Worm (Caenorhabditis elegans): ENCODE results near the gene ceh-74.

Gene ceh-74

DNA sequence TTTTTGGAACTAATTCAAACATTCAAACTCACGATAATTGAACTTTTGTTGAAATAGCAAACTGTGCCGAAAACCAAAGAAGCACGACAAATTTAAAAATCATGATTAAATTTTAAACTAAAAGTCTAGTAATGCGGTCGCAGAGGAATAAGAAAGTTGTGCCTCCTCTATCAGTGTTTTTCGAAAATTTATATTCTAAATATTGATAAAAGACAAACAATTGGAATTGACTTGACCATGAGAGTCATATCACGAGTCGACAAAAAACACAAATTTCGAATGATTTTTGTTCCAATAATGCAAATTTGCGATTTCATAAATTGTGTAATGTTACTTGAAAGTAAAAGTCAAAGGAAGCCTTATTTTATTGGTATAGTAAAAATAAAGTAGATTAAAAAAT lies 17.2 kb upstream of the ceh-74 start, which contains the start of gene cest-1.2:
Gene cest-1.2, minus strand, starts transcription at position 165 of the 400 bp plus-strand sequence.
- TF ChIP-seq nhr-80 (tag; optimal IDR thresholded peaks at IDR 0.05) (peak; percentile 38), rcor-1 (GFP tag; IDR thresholded peaks at IDR 0.05) (no peak)

DNA sequence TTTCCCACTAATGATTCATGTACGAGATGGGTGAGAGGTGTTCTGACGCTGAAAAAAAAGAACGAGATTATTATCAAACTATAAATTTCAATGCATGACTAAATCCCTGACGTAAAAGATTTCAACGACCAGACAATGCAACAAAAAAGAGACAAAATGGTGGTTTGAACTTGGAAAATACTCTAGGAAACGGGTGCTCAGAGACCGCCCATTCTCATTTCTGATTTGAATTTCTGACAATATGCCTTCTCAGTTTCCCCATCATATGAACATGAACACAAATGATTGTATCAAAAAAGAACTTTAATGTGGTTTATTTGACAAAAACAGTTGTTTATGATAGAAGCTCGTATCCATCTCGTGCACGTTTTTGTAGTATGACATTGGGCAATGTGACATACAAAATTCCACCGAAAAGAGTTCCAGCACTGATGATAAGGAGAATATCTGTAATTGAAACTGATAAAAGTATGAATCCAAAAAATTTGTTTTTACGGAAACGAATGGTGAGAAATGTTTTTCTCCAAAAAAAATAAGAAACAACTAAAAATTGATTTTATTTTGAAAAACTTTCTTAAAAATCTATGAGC lies 14.8 kb upstream of the ceh-74 start, which contains the start of gene srd-26:
Gene srd-26, minus strand, starts transcription at position 51 of the 590 bp plus-strand sequence.
- TF ChIP-seq bed-2 (GFP tag; IDR thresholded peaks at IDR 0.05) (no peak), sptf-2 (GFP tag; optimal IDR thresholded peaks at IDR 0.05) (no peak), pha-4 (tag; optimal IDR thresholded peaks at IDR 0.05) (no peak), unc-62 (GFP tag; optimal IDR thresholded peaks at IDR 0.05) (no peak), snpc-4 (GFP tag; optimal IDR thresholded peaks at IDR 0.05) (no peak), snpc-4 (tag; optimal IDR thresholded peaks at IDR 0.05) (no peak), F49E8.2 (tag; optimal IDR thresholded peaks at IDR 0.05; ENCODE audit: insufficient read depth) (no peak), K12H6.12 (tag; optimal IDR thresholded peaks at IDR 0.05) (no peak), B0035.1 (tag; optimal IDR thresholded peaks at IDR 0.05) (no peak), hrde-1 (tag; optimal IDR thresholded peaks at IDR 0.05; ENCODE audit: borderline replicate concordance) (no peak)

DNA sequence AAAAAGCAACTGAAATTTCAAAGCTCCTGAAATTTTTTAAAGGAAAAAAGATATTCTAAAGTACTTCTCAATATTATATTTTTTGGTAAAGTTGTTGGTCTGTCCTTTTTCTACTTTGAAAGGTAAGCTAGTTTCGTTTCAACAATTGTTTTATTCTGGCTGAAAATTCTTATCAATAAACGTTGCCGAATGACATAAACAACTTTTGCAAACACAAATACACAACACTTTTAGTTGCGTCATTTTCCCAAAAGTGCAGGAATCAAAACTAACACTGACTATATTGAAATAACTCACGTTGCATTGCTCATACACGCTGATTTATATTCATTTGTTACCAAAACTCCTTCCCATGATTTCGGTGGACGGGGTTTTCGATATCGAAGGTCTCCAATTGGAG lies 12.1 kb upstream of the ceh-74 start:
- TF ChIP-seq nhr-27 (tag; optimal IDR thresholded peaks at IDR 0.05), result no peak
- TF ChIP-seq nhr-80 (tag; optimal IDR thresholded peaks at IDR 0.05), result peak; percentile 11

- no peak for TF ChIP-seq F10E7.11 (tag; optimal IDR thresholded peaks at IDR 0.05)
- TF ChIP-seq aptf-3 (GFP tag; IDR thresholded peaks at IDR 0.05), result no peak
- no peak for TF ChIP-seq lsl-1 (GFP tag; optimal IDR thresholded peaks at IDR 0.05)
- TF ChIP-seq C06A6.2 (GFP tag; conservative IDR thresholded peaks at IDR 0.05), result no peak
- no peak for TF ChIP-seq D2030.7 (GFP tag; IDR thresholded peaks at IDR 0.05)
Measured at ce11 chrV:14166630-14167029, 11.2 kb upstream of the ceh-74 start, which contains the start of gene cest-1.1. Gene cest-1.1, minus strand, starts transcription at chrV:14166730.

DNA sequence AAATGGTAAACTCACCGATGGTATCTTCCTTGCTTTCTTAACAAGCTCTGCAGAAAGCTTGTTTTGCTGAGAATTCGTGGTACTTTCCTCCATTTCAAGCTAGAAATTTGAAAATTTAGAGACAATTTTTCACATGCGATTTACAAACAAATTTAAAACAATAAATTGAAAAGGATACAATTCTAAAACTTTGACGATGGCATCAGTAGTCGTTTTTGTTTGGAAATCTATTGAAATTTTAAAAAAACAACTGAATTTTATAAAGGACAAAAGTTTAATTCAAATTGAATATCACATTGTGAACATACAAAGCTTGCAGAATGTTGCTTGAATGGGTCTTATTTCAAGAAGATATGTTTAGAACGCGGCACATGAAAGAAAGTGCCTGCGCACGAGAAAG lies 10.2 kb upstream of the ceh-74 start, which contains the start of gene ocam-1:
Gene ocam-1, minus strand, starts transcription at position 101 of the 400 bp plus-strand sequence.
- TF ChIP-seq chd-7 (tag; optimal IDR thresholded peaks at IDR 0.05), result no peak
- TF ChIP-seq pbrm-1 (GFP tag; IDR thresholded peaks at IDR 0.05), result no peak
- TF ChIP-seq xnd-1 (tag; optimal IDR thresholded peaks at IDR 0.05), result no peak
- no peak for TF ChIP-seq ztf-6 (GFP tag; IDR thresholded peaks at IDR 0.05)
- TF ChIP-seq ceh-91 (GFP tag; IDR thresholded peaks at IDR 0.05), result no peak
- TF ChIP-seq madf-3 (GFP tag; IDR thresholded peaks at IDR 0.05), result no peak
- no peak for TF ChIP-seq snpc-1.3 (tag; optimal IDR thresholded peaks at IDR 0.05; ENCODE audit: insufficient read depth)
- no peak for TF ChIP-seq F52B5.7 (tag; optimal IDR thresholded peaks at IDR 0.05)
- no peak for TF ChIP-seq dpff-1 (tag; optimal IDR thresholded peaks at IDR 0.05)
- no peak for TF ChIP-seq gei-17 (GFP tag; optimal IDR thresholded peaks at IDR 0.05)
- TF ChIP-seq athp-1 (tag; optimal IDR thresholded peaks at IDR 0.05), result no peak
- no peak for TF ChIP-seq nfya-1 (tag; optimal IDR thresholded peaks at IDR 0.05; ENCODE audit: borderline replicate concordance, insufficient read depth)
- TF ChIP-seq C17E4.6 (GFP tag; IDR thresholded peaks at IDR 0.05), result no peak
- TF ChIP-seq lin-26 (GFP tag; IDR thresholded peaks at IDR 0.05), result no peak
- TF ChIP-seq pha-4 (tag; optimal IDR thresholded peaks at IDR 0.05), result no peak
